Fruit fly (Drosophila melanogaster): ENCODE data around the gene CG31704.

The CG31704 gene

dm6 chr2L:11808327-11808701 is 32.2 kb upstream of the CG31704 start (continued):
- TF ChIP-seq Ssrp (tag; optimal IDR thresholded peaks at IDR 0.05) (peak; percentile 18), Ets65A (GFP tag) (peak; percentile 62), CG13424 (tag; optimal IDR thresholded peaks at IDR 0.05) (no peak), zen (tag; optimal IDR thresholded peaks at IDR 0.05) (no peak), CG31441 (GFP tag; IDR thresholded peaks at IDR 0.05) (peak; percentile 11; the same call in 1 of the 2 replicates), gro (GFP tag; optimal IDR thresholded peaks at IDR 0.05) (no peak), vvl (GFP tag; IDR thresholded peaks at IDR 0.05) (no peak), Fer2 (tag; optimal IDR thresholded peaks at IDR 0.05) (no peak), CG2678 (tag; optimal IDR thresholded peaks at IDR 0.05) (peak; percentile 16), slbo (GFP tag; IDR thresholded peaks at IDR 0.05) (no peak), lov (optimal IDR thresholded peaks at IDR 0.05) (no peak), lov (GFP tag; IDR thresholded peaks at IDR 0.05) (no peak), Spps (tag; optimal IDR thresholded peaks at IDR 0.05) (no peak), CG3726 (GFP tag; IDR thresholded peaks at IDR 0.05) (no peak), pho (GFP tag; optimal IDR thresholded peaks at IDR 0.05) (no peak), CG8944 (GFP tag; optimal IDR thresholded peaks at IDR 0.05) (no peak), fd96Cb (tag; optimal IDR thresholded peaks at IDR 0.05) (no peak), CG10654 (GFP tag; optimal IDR thresholded peaks at IDR 0.05) (no peak), gem (tag; optimal IDR thresholded peaks at IDR 0.05) (peak; percentile 40), sug (tag; optimal IDR thresholded peaks at IDR 0.05) (no peak), eyg (GFP tag; optimal IDR thresholded peaks at IDR 0.05) (no peak), Sry-β (GFP tag; optimal IDR thresholded peaks at IDR 0.05) (peak; percentile 95), CG9727 (GFP tag; optimal IDR thresholded peaks at IDR 0.05) (peak; percentile 1), fd64A (GFP tag; optimal IDR thresholded peaks at IDR 0.05) (no peak), CG31388 (GFP tag; optimal IDR thresholded peaks at IDR 0.05) (no peak)

- TF ChIP-seq HmgZ (tag; optimal IDR thresholded peaks at IDR 0.05) (peak; percentile 48), emc (GFP tag; optimal IDR thresholded peaks at IDR 0.05) (no peak), Bgb (GFP tag; IDR thresholded peaks at IDR 0.05; ENCODE audit: partially characterized antibody) (peak; percentile 85), HLH4C (GFP tag; IDR thresholded peaks at IDR 0.05; ENCODE audit: partially characterized antibody) (peak; percentile 80), Sry-δ (GFP tag; optimal IDR thresholded peaks at IDR 0.05) (peak; percentile 90), CG5245 (GFP tag; optimal IDR thresholded peaks at IDR 0.05) (peak; percentile 6), nau (GFP tag; optimal IDR thresholded peaks at IDR 0.05) (peak; percentile 13), Sin3A (optimal IDR thresholded peaks at IDR 0.05) (peak; percentile 63), sens (GFP tag) (peak; percentile 73), Dp (GFP tag; optimal IDR thresholded peaks at IDR 0.05) (peak; percentile 41), Dll (GFP tag; IDR thresholded peaks at IDR 0.05; ENCODE audit: partially characterized antibody) (peak; percentile 86), MBD-R2 (GFP tag; IDR thresholded peaks at IDR 0.05) (peak; percentile 42; the same call in 1 of the 2 replicates), ftz-f1 (GFP tag; optimal IDR thresholded peaks at IDR 0.05) (no peak), CG13894 (tag; optimal IDR thresholded peaks at IDR 0.05) (peak; percentile 32), tio (GFP tag; optimal IDR thresholded peaks at IDR 0.05) (no peak), tx (GFP tag; optimal IDR thresholded peaks at IDR 0.05) (no peak), dm (GFP tag; optimal IDR thresholded peaks at IDR 0.05) (no peak), bbx (GFP tag; IDR thresholded peaks at IDR 0.05; ENCODE audit: partially characterized antibody) (peak; percentile 93), CG4617 (GFP tag; optimal IDR thresholded peaks at IDR 0.05; ENCODE audit: borderline replicate concordance) (peak; percentile 47), lab (GFP tag; optimal IDR thresholded peaks at IDR 0.05) (peak; percentile 7), Abd-B (GFP tag; optimal IDR thresholded peaks at IDR 0.05) (no peak), mld (GFP tag; IDR thresholded peaks at IDR 0.05; ENCODE audit: partially characterized antibody) (peak; percentile 63; the same call in 2 of the 3 replicates), CG3847 (GFP tag; IDR thresholded peaks at IDR 0.05) (peak; percentile 58), NC2β (GFP tag; optimal IDR thresholded peaks at IDR 0.05) (peak; percentile 20), zfh1 (GFP tag; IDR thresholded peaks at IDR 0.05) (0 out of 3 replicates have a peak, but pooled peaks have one; percentile 10)
These were observed 31.5 kb upstream of the CG31704 start, which contains the start of gene crol for dm6 chr2L:11808702-11809583. TSS of gene crol (minus strand) at chr2L:11809438.
